Worm (Caenorhabditis elegans): Measurements from ENCODE around the gene exos-9.

exos-9 gene

ce11 chrIII:7146341-7146740 lies 51.5 kb downstream of the exos-9 start:
- TF ChIP-seq T26A8.4 (GFP tag; IDR thresholded peaks at IDR 0.05), result 0 out of 2 replicates have a peak, but pooled peaks have one; percentile 12
- no peak for TF ChIP-seq zfp-2 (tag; optimal IDR thresholded peaks at IDR 0.05)
- TF ChIP-seq mdt-29 (GFP tag; IDR thresholded peaks at IDR 0.05), result no peak
- TF ChIP-seq aha-1 (tag), result peak; percentile 91
- TF ChIP-seq T20F7.1 (GFP tag; optimal IDR thresholded peaks at IDR 0.05), result no peak

All from whole organism, L4 larva.